Worm (Caenorhabditis elegans) whole organism, mixed stage, embryonic: ENCODE data around the gene acr-8.

Source experiments
- M03D4.4 ChIP-seq: sonication (generic microtip); optimal IDR thresholded peaks from 2 replicates; lab custom pipeline; 2017; ENCODE audit warnings: mild to moderate bottlenecking, missing genetic modification characterization, missing compliant biosample characterization
- bed-3 ChIP-seq: fragments of 200-800 bp; sonication (Bioruptor generic); optimal IDR thresholded peaks from 3 replicates; lab custom pipeline; 2018; ENCODE audit warnings: mild to moderate bottlenecking, missing genetic modification characterization, moderate library complexity, missing compliant biosample characterization
- blmp-1 ChIP-seq: fragments of 150-350 bp; optimal IDR thresholded peaks from 2 replicates; lab custom pipeline; 2014; ENCODE audit warnings: missing biosample characterization, missing genetic modification characterization
- ceh-39 ChIP-seq: fragments of 150-350 bp; optimal IDR thresholded peaks from 2 replicates; lab custom pipeline; 2014; ENCODE audit warnings: missing biosample characterization, missing genetic modification characterization
- ceh-43 ChIP-seq: fragments of 200-800 bp; sonication (Bioruptor generic); optimal IDR thresholded peaks from 2 replicates; lab custom pipeline; 2018; ENCODE audit warnings: mild to moderate bottlenecking, missing genetic modification characterization, moderate library complexity, missing compliant biosample characterization
- ceh-83 ChIP-seq: fragments of 200-800 bp; sonication (Bioruptor generic); optimal IDR thresholded peaks from 2 replicates; lab custom pipeline; 2018; ENCODE audit warnings: mild to moderate bottlenecking, missing genetic modification characterization, missing compliant biosample characterization
- ces-1 ChIP-seq: fragments of 150-350 bp; optimal IDR thresholded peaks from 2 replicates; lab custom pipeline; 2014; ENCODE audit warnings: missing biosample characterization, missing genetic modification reagents, missing genetic modification characterization
- cnd-1 ChIP-seq: fragments of 200-800 bp; sonication (Bioruptor generic); optimal IDR thresholded peaks from 2 replicates; lab custom pipeline; 2018; ENCODE audit warnings: mild to moderate bottlenecking, missing genetic modification characterization, missing compliant biosample characterization
- drap-1 ChIP-seq: fragments of 200-800 bp; sonication (Bioruptor generic); optimal IDR thresholded peaks from 3 replicates; lab custom pipeline; 2018; ENCODE audit warnings: mild to moderate bottlenecking, missing genetic modification characterization, missing compliant biosample characterization
- elt-1 ChIP-seq: sonication (generic microtip); optimal IDR thresholded peaks from 2 replicates; lab custom pipeline; 2017; ENCODE audit warnings: missing genetic modification characterization, mild to moderate bottlenecking, missing compliant biosample characterization, antibody characterized with exemption, moderate library complexity, borderline replicate concordance; ENCODE audit not compliant: insufficient read depth
- elt-3 ChIP-seq: fragments of 150-350 bp; optimal IDR thresholded peaks from 2 replicates; lab custom pipeline; 2014; ENCODE audit warnings: missing biosample characterization, missing genetic modification characterization
- flh-1 ChIP-seq: fragments of 200-800 bp; sonication (Bioruptor generic); optimal IDR thresholded peaks from 2 replicates; lab custom pipeline; 2018; ENCODE audit warnings: mild to moderate bottlenecking, missing genetic modification characterization, moderate library complexity, missing compliant biosample characterization
- ham-2 ChIP-seq: fragments of 200-800 bp; sonication (Bioruptor generic); optimal IDR thresholded peaks from 2 replicates; lab custom pipeline; 2018; ENCODE audit warnings: mild to moderate bottlenecking, missing genetic modification characterization, missing compliant biosample characterization
- hlh-1 ChIP-seq: fragments of 150-350 bp; optimal IDR thresholded peaks from 2 replicates; lab custom pipeline; 2014; ENCODE audit warnings: missing biosample characterization, missing genetic modification reagents, missing genetic modification characterization
- lin-13 ChIP-seq: fragments of 150-350 bp; optimal IDR thresholded peaks from 2 replicates; lab custom pipeline; 2014; ENCODE audit warnings: missing biosample characterization, missing genetic modification characterization
- lin-32 ChIP-seq: fragments of 200-800 bp; sonication (Bioruptor generic); optimal IDR thresholded peaks from 2 replicates; lab custom pipeline; 2018; ENCODE audit warnings: mild to moderate bottlenecking, missing genetic modification characterization, missing compliant biosample characterization
- lsy-2 ChIP-seq: fragments of 150-350 bp; optimal IDR thresholded peaks from 2 replicates; lab custom pipeline; 2014; ENCODE audit warnings: missing biosample characterization, missing genetic modification characterization
- mab-5 ChIP-seq: fragments of 150-350 bp; optimal IDR thresholded peaks from 2 replicates; lab custom pipeline; 2014; ENCODE audit warnings: missing biosample characterization, missing genetic modification characterization
- mep-1 ChIP-seq: fragments of 150-350 bp; optimal IDR thresholded peaks from 2 replicates; lab custom pipeline; 2017; ENCODE audit warnings: missing biosample characterization, missing genetic modification reagents, missing genetic modification characterization, inconsistent platforms
- mls-2 ChIP-seq: sonication (generic microtip); optimal IDR thresholded peaks from 2 replicates; lab custom pipeline; 2016; ENCODE audit warnings: mild to moderate bottlenecking, missing genetic modification characterization, moderate library complexity, missing compliant biosample characterization
- nhr-12 ChIP-seq: fragments of 150-350 bp; optimal IDR thresholded peaks from 2 replicates; lab custom pipeline; 2014; ENCODE audit warnings: missing biosample characterization, missing genetic modification characterization
- nhr-2 ChIP-seq: fragments of 150-350 bp; optimal IDR thresholded peaks from 2 replicates; lab custom pipeline; 2014; ENCODE audit warnings: missing biosample characterization, missing genetic modification characterization
- nhr-237 ChIP-seq: fragments of 150-350 bp; optimal IDR thresholded peaks from 2 replicates; lab custom pipeline; 2014; ENCODE audit warnings: missing biosample characterization, missing genetic modification characterization
- nhr-28 ChIP-seq: fragments of 150-350 bp; optimal IDR thresholded peaks from 2 replicates; lab custom pipeline; 2014; ENCODE audit warnings: missing biosample characterization, missing genetic modification characterization
- nhr-76 ChIP-seq: sonication (generic microtip); optimal IDR thresholded peaks from 2 replicates; lab custom pipeline; 2017; ENCODE audit warnings: missing biosample characterization, missing genetic modification characterization
- pha-4 ChIP-seq: fragments of 150-350 bp; optimal IDR thresholded peaks from 2 replicates; lab custom pipeline; 2018; ENCODE audit warnings: missing biosample characterization, missing genetic modification reagents, missing genetic modification characterization
- sem-2 ChIP-seq: fragments of 200-800 bp; sonication (Bioruptor generic); optimal IDR thresholded peaks from 2 replicates; lab custom pipeline; 2018; ENCODE audit warnings: mild to moderate bottlenecking, missing genetic modification characterization, missing compliant biosample characterization
- snpc-4 ChIP-seq: fragments of 150-350 bp; optimal IDR thresholded peaks from 2 replicates; lab custom pipeline; 2014; ENCODE audit warnings: missing biosample characterization, missing genetic modification characterization
- sptf-1 ChIP-seq: sonication (generic microtip); optimal IDR thresholded peaks from 2 replicates; lab custom pipeline; 2017; ENCODE audit warnings: mild to moderate bottlenecking, missing genetic modification characterization, moderate library complexity, missing compliant biosample characterization
- tbx-8 ChIP-seq: fragments of 200-800 bp; sonication (Bioruptor generic); optimal IDR thresholded peaks from 2 replicates; lab custom pipeline; 2018; ENCODE audit warnings: mild to moderate bottlenecking, missing genetic modification characterization, moderate library complexity, missing compliant biosample characterization
- unc-120 ChIP-seq: sonication (generic microtip); optimal IDR thresholded peaks from 2 replicates; lab custom pipeline; 2017; ENCODE audit warnings: missing genetic modification characterization, missing compliant biosample characterization; ENCODE audit not compliant: poor library complexity, severe bottlenecking
- unc-39 ChIP-seq: fragments of 150-350 bp; optimal IDR thresholded peaks from 2 replicates; lab custom pipeline; 2014; ENCODE audit warnings: missing biosample characterization, missing genetic modification characterization
- unc-62 ChIP-seq: fragments of 150-350 bp; optimal IDR thresholded peaks from 2 replicates; lab custom pipeline; 2014; ENCODE audit warnings: missing biosample characterization, missing genetic modification reagents, missing genetic modification characterization
- zip-8 ChIP-seq: fragments of 150-350 bp; optimal IDR thresholded peaks from 2 replicates; lab custom pipeline; 2014; ENCODE audit warnings: missing biosample characterization, missing genetic modification characterization
- ztf-11 ChIP-seq: fragments of 150-350 bp; optimal IDR thresholded peaks from 2 replicates; lab custom pipeline; 2014; ENCODE audit warnings: missing biosample characterization, missing genetic modification characterization

The acr-8 gene

ce11 chrX:10435492-10435939, 23.0 kb downstream of the acr-8 start:
- TF ChIP-seq bed-3: no peak
- TF ChIP-seq flh-1 (GFP tag; lab: Kevin White, UChicago): no peak
- TF ChIP-seq unc-39 (tag; lab: Kevin White, UChicago): no peak
- TF ChIP-seq unc-120: peak; percentile 95
- TF ChIP-seq lin-13 (tag; lab: Kevin White, UChicago): peak; percentile 39
- TF ChIP-seq ceh-83 (GFP tag; lab: Kevin White, UChicago): no peak
- no peak for TF ChIP-seq zip-8
- TF ChIP-seq sem-2 (GFP tag; lab: Kevin White, UChicago): no peak
- no peak for TF ChIP-seq mab-5 (tag; lab: Kevin White, UChicago)
- TF ChIP-seq sptf-1 (tag; lab: Kevin White, UChicago): peak; percentile 75
- no peak for TF ChIP-seq ceh-39 (tag; lab: Kevin White, UChicago)
- no peak for TF ChIP-seq elt-3 (tag; lab: Kevin White, UChicago)
- peak; percentile 73 for TF ChIP-seq mls-2 (tag; lab: Kevin White, UChicago)
- TF ChIP-seq unc-62: peak; percentile 83
- TF ChIP-seq ztf-11 (tag; lab: Kevin White, UChicago): peak; percentile 85
- TF ChIP-seq tbx-8: peak; percentile 34
- peak; percentile 38 for TF ChIP-seq cnd-1 (tag; lab: Kevin White, UChicago)
- peak; percentile 74 for TF ChIP-seq ces-1 (GFP tag; lab: Kevin White, UChicago)
- peak; percentile 59 for TF ChIP-seq mep-1 (tag; lab: Kevin White, UChicago)
- TF ChIP-seq nhr-12 (tag; lab: Kevin White, UChicago): no peak
- TF ChIP-seq snpc-4 (tag; lab: Kevin White, UChicago): no peak
- peak; percentile 31 for TF ChIP-seq lsy-2 (tag; lab: Kevin White, UChicago)
- no peak for TF ChIP-seq nhr-28 (tag; lab: Kevin White, UChicago)
- no peak for TF ChIP-seq blmp-1
- TF ChIP-seq hlh-1: peak; percentile 69
- no peak for TF ChIP-seq nhr-237 (tag; lab: Kevin White, UChicago)
- no peak for TF ChIP-seq elt-1 (tag; lab: Kevin White, UChicago)
- no peak for TF ChIP-seq drap-1 (GFP tag; lab: Kevin White, UChicago)
- no peak for TF ChIP-seq lin-32
- TF ChIP-seq ham-2 (GFP tag; lab: Kevin White, UChicago): peak; percentile 87
- peak; percentile 84 for TF ChIP-seq pha-4 (tag; lab: Kevin White, UChicago)
- peak; percentile 71 for TF ChIP-seq M03D4.4 (tag; lab: Kevin White, UChicago)
- no peak for TF ChIP-seq nhr-76 (tag; lab: Kevin White, UChicago)
- TF ChIP-seq nhr-2 (tag; lab: Kevin White, UChicago): no peak
- TF ChIP-seq ceh-43 (GFP tag; lab: Kevin White, UChicago): peak; percentile 3

- TF ChIP-seq mep-1 (tag; lab: Kevin White, UChicago) (no peak), snpc-4 (tag; lab: Kevin White, UChicago) (no peak), M03D4.4 (tag; lab: Kevin White, UChicago) (no peak), mls-2 (tag; lab: Kevin White, UChicago) (no peak)
- TF ChIP-seq, all 35 proteins: peak for 0
Observed at ce11 chrX:10437421-10437820, 24.9 kb downstream of the acr-8 start.

- no peak for TF ChIP-seq ceh-43 (GFP tag; lab: Kevin White, UChicago)
- TF ChIP-seq nhr-76 (tag; lab: Kevin White, UChicago): no peak
- TF ChIP-seq nhr-237 (tag; lab: Kevin White, UChicago): no peak
- no peak for TF ChIP-seq M03D4.4 (tag; lab: Kevin White, UChicago)
- TF ChIP-seq hlh-1: no peak
- TF ChIP-seq tbx-8: no peak
- TF ChIP-seq lsy-2 (tag; lab: Kevin White, UChicago): no peak
- no peak for TF ChIP-seq mls-2 (tag; lab: Kevin White, UChicago)
Observed at ce11 chrX:10440781-10441180, 28.3 kb downstream of the acr-8 start.

- TF ChIP-seq elt-3 (tag; lab: Kevin White, UChicago): no peak
- no peak for TF ChIP-seq tbx-8
- TF ChIP-seq drap-1 (GFP tag; lab: Kevin White, UChicago): no peak
- TF ChIP-seq lin-13 (tag; lab: Kevin White, UChicago): no peak
- TF ChIP-seq nhr-76 (tag; lab: Kevin White, UChicago): no peak
- TF ChIP-seq unc-62: no peak
- no peak for TF ChIP-seq elt-1 (tag; lab: Kevin White, UChicago)
- TF ChIP-seq flh-1 (GFP tag; lab: Kevin White, UChicago): no peak
- TF ChIP-seq ceh-39 (tag; lab: Kevin White, UChicago): no peak
- no peak for TF ChIP-seq sem-2 (GFP tag; lab: Kevin White, UChicago)
- no peak for TF ChIP-seq ham-2 (GFP tag; lab: Kevin White, UChicago)
- TF ChIP-seq hlh-1: no peak
- TF ChIP-seq cnd-1 (tag; lab: Kevin White, UChicago): no peak
- no peak for TF ChIP-seq lin-32
- no peak for TF ChIP-seq nhr-12 (tag; lab: Kevin White, UChicago)
- TF ChIP-seq ztf-11 (tag; lab: Kevin White, UChicago): no peak
Observed at ce11 chrX:10443836-10444235, 31.3 kb downstream of the acr-8 start, which contains the start of gene C39B10.3. Gene C39B10.3 (plus strand): TSS chrX:10444136.
